Fruit fly (Drosophila melanogaster) whole organism, embryonic: Measurements from ENCODE around the gene CG7903.

Experiments
- Atf6 ChIP-seq: fragments of 200-800 bp; sonication (Bioruptor generic); IDR thresholded peaks from 2 replicates; pipeline ENCODE4 v1.3.6; 2022; ENCODE audit warnings: missing biosample characterization, missing genetic modification characterization
- C15 ChIP-seq: fragments of 200-800 bp; sonication (Bioruptor generic); IDR thresholded peaks from 3 replicates; pipeline ENCODE4 v1.3.6; 2022; ENCODE audit warnings: missing biosample characterization, missing genetic modification characterization
- CG10462 ChIP-seq: fragments of 200-800 bp; sonication (Bioruptor generic); optimal IDR thresholded peaks from 2 replicates; lab custom pipeline; 2016; ENCODE audit warnings: missing biosample characterization, missing genetic modification characterization
- CG10543 ChIP-seq: fragments of 200-800 bp; sonication (Bioruptor generic); optimal IDR thresholded peaks from 3 replicates; lab custom pipeline; 2017; ENCODE audit warnings: missing biosample characterization, mild to moderate bottlenecking, missing genetic modification characterization, moderate library complexity
- CG11398 ChIP-seq: fragments of 200-800 bp; sonication (Bioruptor generic); optimal IDR thresholded peaks from 2 replicates; lab custom pipeline; 2016; ENCODE audit warnings: missing biosample characterization, missing genetic modification characterization
- CG11560 ChIP-seq: fragments of 200-800 bp; sonication (Bioruptor generic); IDR thresholded peaks from 3 replicates; pipeline ENCODE4 v1.3.6; 2022; ENCODE audit warnings: missing biosample characterization, missing genetic modification characterization
- CG12104 ChIP-seq: fragments of 200-800 bp; sonication (Bioruptor generic); optimal IDR thresholded peaks from 3 replicates; lab custom pipeline; 2016; ENCODE audit warnings: missing biosample characterization, missing genetic modification characterization
- CG1233 ChIP-seq: fragments of 200-800 bp; sonication (Bioruptor generic); optimal IDR thresholded peaks from 4 replicates; lab custom pipeline; 2018; ENCODE audit warnings: missing biosample characterization, mild to moderate bottlenecking, missing genetic modification characterization
- CG13296 ChIP-seq: fragments of 200-800 bp; sonication (Bioruptor generic); optimal IDR thresholded peaks from 3 replicates; lab custom pipeline; 2018; ENCODE audit warnings: missing biosample characterization, mild to moderate bottlenecking, missing genetic modification characterization
- CG13775 ChIP-seq: fragments of 200-800 bp; sonication (Bioruptor generic); optimal IDR thresholded peaks from 3 replicates; lab custom pipeline; 2017; ENCODE audit warnings: missing biosample characterization, mild to moderate bottlenecking, missing genetic modification characterization
- CG14710 ChIP-seq: fragments of 200-800 bp; sonication (Bioruptor generic); optimal IDR thresholded peaks from 3 replicates; lab custom pipeline; 2019; ENCODE audit warnings: missing biosample characterization, mild to moderate bottlenecking, missing genetic modification characterization, moderate library complexity
- CG14965 ChIP-seq: fragments of 200-800 bp; sonication (Bioruptor generic); optimal IDR thresholded peaks from 2 replicates; lab custom pipeline; 2016; ENCODE audit warnings: missing biosample characterization, missing genetic modification characterization, borderline replicate concordance
- CG15269 ChIP-seq: fragments of 200-800 bp; sonication (Bioruptor generic); optimal IDR thresholded peaks from 2 replicates; lab custom pipeline; 2018; ENCODE audit warnings: missing biosample characterization, mild to moderate bottlenecking, missing genetic modification characterization, moderate library complexity
- CG1602 ChIP-seq: fragments of 200-800 bp; sonication (Bioruptor generic); optimal IDR thresholded peaks from 3 replicates; lab custom pipeline; 2016; ENCODE audit warnings: missing biosample characterization, missing genetic modification characterization
- CG16815 ChIP-seq: fragments of 200-800 bp; sonication (Bioruptor generic); optimal IDR thresholded peaks from 3 replicates; lab custom pipeline; 2017; ENCODE audit warnings: missing biosample characterization, mild to moderate bottlenecking, missing genetic modification characterization
- CG18476 ChIP-seq: fragments of 200-800 bp; sonication (Bioruptor generic); optimal IDR thresholded peaks from 2 replicates; lab custom pipeline; 2016; ENCODE audit warnings: missing biosample characterization, mild to moderate bottlenecking, missing genetic modification characterization
- CG18764 ChIP-seq: fragments of 200-800 bp; sonication (Bioruptor generic); optimal IDR thresholded peaks from 3 replicates; lab custom pipeline; 2016; ENCODE audit warnings: missing biosample characterization, missing genetic modification characterization
- CG32772 ChIP-seq: fragments of 200-800 bp; sonication (Bioruptor generic); IDR thresholded peaks from 2 replicates; pipeline ENCODE4 v1.3.6; 2022; ENCODE audit warnings: missing biosample characterization, missing genetic modification characterization
- CG34224 ChIP-seq: fragments of 200-800 bp; sonication (Bioruptor generic); IDR thresholded peaks from 3 replicates; pipeline ENCODE4 v1.3.6; 2022; ENCODE audit warnings: missing biosample characterization, missing genetic modification characterization; ENCODE audit not compliant: partially characterized antibody
- CG3838 ChIP-seq: fragments of 200-800 bp; sonication (Bioruptor generic); optimal IDR thresholded peaks from 3 replicates; lab custom pipeline; 2016; ENCODE audit warnings: missing biosample characterization, missing genetic modification characterization
- CG42726 ChIP-seq: fragments of 200-800 bp; sonication (Bioruptor generic); IDR thresholded peaks from 2 replicates; pipeline ENCODE4 v1.3.6; 2022; ENCODE audit warnings: missing biosample characterization, missing genetic modification characterization; ENCODE audit not compliant: partially characterized antibody
- CG4730 ChIP-seq: fragments of 200-800 bp; sonication (Bioruptor generic); IDR thresholded peaks from 2 replicates; pipeline ENCODE4 v1.3.6; 2022; ENCODE audit warnings: missing biosample characterization, missing genetic modification characterization
- CG7556 ChIP-seq: fragments of 200-800 bp; sonication (Bioruptor generic); optimal IDR thresholded peaks from 2 replicates; lab custom pipeline; 2017; ENCODE audit warnings: missing biosample characterization, mild to moderate bottlenecking, missing genetic modification characterization
- ERR ChIP-seq: fragments of 200-800 bp; sonication (Bioruptor generic); optimal IDR thresholded peaks from 2 replicates; lab custom pipeline; 2016; ENCODE audit warnings: missing biosample characterization, missing genetic modification characterization
- Ets65A ChIP-seq: fragments of 200-800 bp; sonication (Bioruptor generic); peaks from one replicate; lab custom pipeline; 2016; ENCODE audit warnings: missing biosample characterization, missing genetic modification characterization
- Gug ChIP-seq: fragments of 200-800 bp; sonication (Bioruptor generic); IDR thresholded peaks from 4 replicates; pipeline ENCODE4 v1.3.6; 2022; ENCODE audit warnings: missing biosample characterization, missing genetic modification characterization
- HLH3B ChIP-seq: fragments of 200-800 bp; sonication (Bioruptor generic); IDR thresholded peaks from 2 replicates; pipeline ENCODE4 v1.3.6; 2022; ENCODE audit warnings: missing biosample characterization, missing genetic modification characterization
- Lpt ChIP-seq: fragments of >200 bp; optimal IDR thresholded peaks from 2 replicates; lab custom pipeline; 2018; ENCODE audit warnings: missing biosample characterization, missing genetic modification characterization
- NC2β ChIP-seq: fragments of 200-800 bp; sonication (Bioruptor generic); optimal IDR thresholded peaks from 2 replicates; lab custom pipeline; 2016; ENCODE audit warnings: missing biosample characterization, missing genetic modification characterization
- PHDP ChIP-seq: fragments of 200-800 bp; sonication (Bioruptor generic); optimal IDR thresholded peaks from 3 replicates; lab custom pipeline; 2018; ENCODE audit warnings: missing biosample characterization, mild to moderate bottlenecking, missing genetic modification characterization, moderate library complexity
- Tbp ChIP-seq: fragments of >200 bp; optimal IDR thresholded peaks from 2 replicates; lab custom pipeline; 2018; ENCODE audit warnings: missing biosample characterization, missing genetic modification characterization
- Vsx1 ChIP-seq: fragments of 200-800 bp; sonication (Bioruptor generic); optimal IDR thresholded peaks from 2 replicates; lab custom pipeline; 2017; ENCODE audit warnings: missing biosample characterization, mild to moderate bottlenecking, missing genetic modification characterization, missing genetic modification reagents
- ab ChIP-seq: fragments of 200-800 bp; sonication (Bioruptor generic); optimal IDR thresholded peaks from 2 replicates; lab custom pipeline; 2016; ENCODE audit warnings: missing biosample characterization, missing genetic modification characterization
- chm ChIP-seq: fragments of 200-800 bp; sonication (Bioruptor generic); IDR thresholded peaks from 2 replicates; pipeline ENCODE4 v1.3.6; 2022; ENCODE audit warnings: missing biosample characterization, missing genetic modification characterization
- corto ChIP-seq: fragments of 200-800 bp; sonication (Bioruptor generic); optimal IDR thresholded peaks from 2 replicates; lab custom pipeline; 2016; ENCODE audit warnings: missing biosample characterization, mild to moderate bottlenecking, missing genetic modification characterization, moderate library complexity
- dan ChIP-seq: fragments of 200-800 bp; sonication (Bioruptor generic); IDR thresholded peaks from 2 replicates; pipeline ENCODE4 v1.3.6; 2022; ENCODE audit warnings: missing biosample characterization, missing genetic modification characterization
- dimm ChIP-seq: fragments of 200-800 bp; sonication (Bioruptor generic); IDR thresholded peaks from 2 replicates; pipeline ENCODE4 v1.3.6; 2022; ENCODE audit warnings: missing biosample characterization, missing genetic modification characterization
- disco-r ChIP-seq: fragments of 200-800 bp; sonication (Bioruptor generic); optimal IDR thresholded peaks from 2 replicates; lab custom pipeline; 2016; ENCODE audit warnings: missing biosample characterization, missing genetic modification characterization
- dmrt11E ChIP-seq: fragments of 200-800 bp; sonication (Bioruptor generic); optimal IDR thresholded peaks from 3 replicates; lab custom pipeline; 2018; ENCODE audit warnings: missing biosample characterization, mild to moderate bottlenecking, missing genetic modification characterization, moderate library complexity
- dpn ChIP-seq, 2 experiments: fragments of 200-800 bp; sonication (Bioruptor generic); optimal IDR thresholded peaks; 3 replicates each; lab custom pipeline; 2016; ENCODE audit warnings: missing biosample characterization in 2 of 2, missing genetic modification characterization in 2 of 2
- emc ChIP-seq: fragments of 200-800 bp; sonication (Bioruptor generic); optimal IDR thresholded peaks from 2 replicates; lab custom pipeline; 2016; ENCODE audit warnings: missing biosample characterization, missing genetic modification characterization
- exex ChIP-seq: fragments of 200-800 bp; sonication (Bioruptor generic); optimal IDR thresholded peaks from 4 replicates; lab custom pipeline; 2018; ENCODE audit warnings: missing biosample characterization, mild to moderate bottlenecking, missing genetic modification characterization, moderate library complexity
- fd3F ChIP-seq: fragments of 200-800 bp; sonication (Bioruptor generic); optimal IDR thresholded peaks from 2 replicates; lab custom pipeline; 2018; ENCODE audit warnings: missing biosample characterization, mild to moderate bottlenecking, missing genetic modification characterization, moderate library complexity
- gcm2 ChIP-seq: fragments of 200-800 bp; sonication (Bioruptor generic); optimal IDR thresholded peaks from 2 replicates; lab custom pipeline; 2016; ENCODE audit warnings: missing biosample characterization, missing genetic modification characterization
- klu ChIP-seq: fragments of 200-800 bp; sonication (Bioruptor generic); IDR thresholded peaks from 2 replicates; pipeline ENCODE4 v1.3.6; 2022; ENCODE audit warnings: missing biosample characterization, missing genetic modification characterization
- ro ChIP-seq: fragments of 200-800 bp; sonication (Bioruptor generic); IDR thresholded peaks from 2 replicates; pipeline ENCODE4 v1.3.6; 2022; ENCODE audit warnings: missing biosample characterization, missing genetic modification characterization
- row ChIP-seq: fragments of 200-800 bp; sonication (Bioruptor generic); IDR thresholded peaks from 3 replicates; pipeline ENCODE4 v1.3.6; 2022; ENCODE audit warnings: missing biosample characterization, missing genetic modification characterization
- sens ChIP-seq: fragments of 200-800 bp; sonication (Bioruptor generic); peaks from one replicate; lab custom pipeline; 2016; ENCODE audit warnings: missing biosample characterization, missing genetic modification characterization
- sim ChIP-seq: fragments of 200-800 bp; sonication (Bioruptor generic); IDR thresholded peaks from 2 replicates; pipeline ENCODE4 v1.3.6; 2022; ENCODE audit warnings: missing biosample characterization, missing genetic modification characterization
- wor ChIP-seq: fragments of 200-800 bp; sonication (Bioruptor generic); IDR thresholded peaks from 2 replicates; pipeline ENCODE4 v1.3.6; 2022; ENCODE audit warnings: missing biosample characterization, missing genetic modification characterization
- z ChIP-seq: fragments of 200-800 bp; sonication (Bioruptor generic); IDR thresholded peaks from 3 replicates; pipeline ENCODE4 v1.3.6; 2022; ENCODE audit warnings: missing biosample characterization, missing genetic modification characterization

The CG7903 gene

dm6 chr3R:30021009-30021408, 26.0 kb upstream of the CG7903 start (continued):
- TF ChIP-seq row (peak; percentile 58), HLH3B (GFP tag; lab: Robert Waterston, UW) (0 out of 2 replicates have a peak, but pooled peaks have one; percentile 8), CG18476 (GFP tag; lab: Kevin White, UChicago) (no peak), CG15269 (tag; lab: Kevin White, UChicago) (peak; percentile 32)

dm6 chr3R:30014977-30015514, 20.0 kb upstream of the CG7903 start, which contains the start of gene CG7920:
Gene CG7920 (minus strand): TSS chr3R:30015284.
- TF ChIP-seq Vsx1 (GFP tag; lab: Kevin White, UChicago) (no peak), chm (GFP tag; lab: Robert Waterston, UW) (peak; percentile 22; the same call in 1 of the 2 replicates), klu (no peak), ab (GFP tag; lab: Kevin White, UChicago) (no peak), CG13296 (peak; percentile 48), dpn (GFP tag; optimal IDR thresholded peaks at IDR 0.05; lab: Kevin White, UChicago) (peak; percentile 3 to 29), NC2β (GFP tag; lab: Kevin White, UChicago) (no peak), CG4730 (no peak), Atf6 (GFP tag; lab: Robert Waterston, UW) (no peak), dan (GFP tag; lab: Robert Waterston, UW) (no peak), dimm (GFP tag; lab: Robert Waterston, UW) (no peak; the same call in 1 of the 2 replicates), Gug (GFP tag; lab: Robert Waterston, UW) (no peak), CG14965 (no peak), fd3F (GFP tag; lab: Kevin White, UChicago) (no peak), corto (no peak), CG1233 (GFP tag; lab: Kevin White, UChicago) (no peak), ERR (GFP tag; lab: Kevin White, UChicago) (no peak), z (GFP tag; lab: Robert Waterston, UW) (0 out of 3 replicates have a peak, but pooled peaks have one; percentile 53), CG10462 (GFP tag; lab: Kevin White, UChicago) (no peak), dmrt11E (tag; lab: Kevin White, UChicago) (no peak), CG1602 (GFP tag; lab: Kevin White, UChicago) (no peak), CG11398 (GFP tag; lab: Kevin White, UChicago) (no peak), C15 (GFP tag; lab: Robert Waterston, UW) (no peak), CG18764 (no peak), ro (no peak), Lpt (GFP tag; lab: Kevin White, UChicago) (no peak), CG42726 (GFP tag; lab: Robert Waterston, UW) (peak; percentile 46; the same call in 1 of the 2 replicates), sens (GFP tag; lab: Kevin White, UChicago) (no peak), CG14710 (tag; lab: Kevin White, UChicago) (peak; percentile 39), CG16815 (GFP tag; lab: Kevin White, UChicago) (no peak), Tbp (GFP tag; lab: Kevin White, UChicago) (no peak), PHDP (tag; lab: Kevin White, UChicago) (peak; percentile 6), CG34224 (GFP tag; lab: Robert Waterston, UW) (peak; percentile 81), sim (GFP tag; lab: Robert Waterston, UW) (no peak), CG7556 (GFP tag; lab: Kevin White, UChicago) (peak; percentile 23), CG12104 (peak; percentile 16), Ets65A (GFP tag; lab: Kevin White, UChicago) (no peak), disco-r (GFP tag; lab: Kevin White, UChicago) (no peak), CG32772 (GFP tag; lab: Robert Waterston, UW) (no peak), emc (GFP tag; lab: Kevin White, UChicago) (no peak), CG11560 (tag; lab: Robert Waterston, UW) (no peak), gcm2 (GFP tag; lab: Kevin White, UChicago) (no peak), CG10543 (GFP tag; lab: Kevin White, UChicago) (peak; percentile 58), wor (GFP tag; lab: Robert Waterston, UW) (no peak), CG13775 (GFP tag; lab: Kevin White, UChicago) (no peak), CG3838 (no peak), exex (tag; lab: Kevin White, UChicago) (no peak)
